Fruit fly (Drosophila melanogaster): ENCODE data around the gene CG5478.

DNA sequence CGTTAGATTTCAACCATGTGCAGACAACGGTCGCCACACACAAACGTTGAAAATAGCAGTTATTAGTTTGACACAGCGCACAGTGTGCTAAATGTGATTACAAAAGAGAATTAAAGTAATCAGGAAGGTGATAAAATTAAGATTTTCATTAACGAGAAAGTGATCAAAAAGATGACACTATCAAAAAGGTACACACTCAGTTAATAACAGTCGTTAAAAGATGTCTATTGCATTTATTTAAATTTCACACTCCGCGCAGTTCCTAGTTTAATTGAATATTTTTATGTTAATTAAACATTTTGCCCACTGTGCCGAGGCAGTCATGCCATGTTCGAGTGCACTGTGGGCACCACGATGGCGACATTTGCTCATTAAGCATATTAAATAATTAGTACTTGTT, 6.4 kb downstream of the CG5478 start:
- no peak for TF ChIP-seq CG7368 (GFP tag; optimal IDR thresholded peaks at IDR 0.05)
- TF ChIP-seq CG8319 (GFP tag; optimal IDR thresholded peaks at IDR 0.05): no peak
- TF ChIP-seq dac (GFP tag; optimal IDR thresholded peaks at IDR 0.05): peak; percentile 64
- no peak for TF ChIP-seq ss (GFP tag; optimal IDR thresholded peaks at IDR 0.05)
- no peak for TF ChIP-seq CG9139 (GFP tag; optimal IDR thresholded peaks at IDR 0.05)
- no peak for TF ChIP-seq CG1621 (tag; optimal IDR thresholded peaks at IDR 0.05)
- TF ChIP-seq CG4318 (GFP tag; optimal IDR thresholded peaks at IDR 0.05): no peak
- TF ChIP-seq Eip78C (GFP tag): peak; percentile 84
- peak; percentile 51 for TF ChIP-seq OdsH (GFP tag; optimal IDR thresholded peaks at IDR 0.05)
- no peak for TF ChIP-seq CG6808 (GFP tag; optimal IDR thresholded peaks at IDR 0.05)
